Worm (Caenorhabditis elegans): ENCODE measurements around the gene F53G2.3.
A peak's percentile ranks its signal among the peaks of the same experiment; 100 is the strongest.

The F53G2.3 gene

ce11 chrII:2450990-2451389 lies 29.2 kb upstream of the F53G2.3 start:
- no peak for TF ChIP-seq egl-27 (tag; optimal IDR thresholded peaks at IDR 0.05)
- peak; percentile 24 for TF ChIP-seq snpc-4 (tag; optimal IDR thresholded peaks at IDR 0.05)
- peak; percentile 1 for TF ChIP-seq elt-2 (tag; optimal IDR thresholded peaks at IDR 0.05)
- TF ChIP-seq fos-1 (tag; optimal IDR thresholded peaks at IDR 0.05): no peak
- no peak for TF ChIP-seq fkh-10 (GFP tag; optimal IDR thresholded peaks at IDR 0.05)
- TF ChIP-seq eor-1 (tag; optimal IDR thresholded peaks at IDR 0.05): no peak
- TF ChIP-seq skn-1 (tag; optimal IDR thresholded peaks at IDR 0.05): no peak
- peak; percentile 9 for TF ChIP-seq pha-4 (tag; optimal IDR thresholded peaks at IDR 0.05)
- no peak for TF ChIP-seq lin-39 (tag; optimal IDR thresholded peaks at IDR 0.05)
- TF ChIP-seq ceh-9 (tag; optimal IDR thresholded peaks at IDR 0.05): no peak
- TF ChIP-seq hmg-11 (tag; optimal IDR thresholded peaks at IDR 0.05): peak; percentile 28
- no peak for TF ChIP-seq nhr-28 (tag; optimal IDR thresholded peaks at IDR 0.05)
- no peak for TF ChIP-seq unc-39 (tag; optimal IDR thresholded peaks at IDR 0.05)
- no peak for TF ChIP-seq ama-1 (optimal IDR thresholded peaks at IDR 0.05)
- TF ChIP-seq jun-1 (tag; optimal IDR thresholded peaks at IDR 0.05): no peak
- TF ChIP-seq unc-62 (GFP tag; optimal IDR thresholded peaks at IDR 0.05): no peak
- TF ChIP-seq R02D3.7 (tag; optimal IDR thresholded peaks at IDR 0.05): no peak
- no peak for TF ChIP-seq nhr-11 (tag; optimal IDR thresholded peaks at IDR 0.05)
- no peak for TF ChIP-seq egl-5 (tag; optimal IDR thresholded peaks at IDR 0.05)
- TF ChIP-seq elt-3 (tag; optimal IDR thresholded peaks at IDR 0.05): no peak
- TF ChIP-seq elt-1 (tag; optimal IDR thresholded peaks at IDR 0.05): no peak
- peak; percentile 9 for TF ChIP-seq lin-15B (tag; optimal IDR thresholded peaks at IDR 0.05)
- TF ChIP-seq mml-1 (tag; optimal IDR thresholded peaks at IDR 0.05): no peak
- no peak for TF ChIP-seq zag-1 (tag; optimal IDR thresholded peaks at IDR 0.05)
- TF ChIP-seq lsy-12 (tag; optimal IDR thresholded peaks at IDR 0.05): no peak
- TF ChIP-seq aly-2 (tag; optimal IDR thresholded peaks at IDR 0.05): no peak
- TF ChIP-seq nhr-12 (tag; optimal IDR thresholded peaks at IDR 0.05): no peak
- TF ChIP-seq ztf-4 (tag; optimal IDR thresholded peaks at IDR 0.05): no peak
- no peak for TF ChIP-seq fkh-2 (tag; optimal IDR thresholded peaks at IDR 0.05)
- TF ChIP-seq ztf-11 (tag; optimal IDR thresholded peaks at IDR 0.05): no peak
- TF ChIP-seq nhr-77 (tag; optimal IDR thresholded peaks at IDR 0.05): no peak
- no peak for TF ChIP-seq nhr-76 (tag; optimal IDR thresholded peaks at IDR 0.05)
- peak; percentile 26 for TF ChIP-seq nhr-23 (tag; optimal IDR thresholded peaks at IDR 0.05)
- no peak for TF ChIP-seq daf-12 (tag; optimal IDR thresholded peaks at IDR 0.05)
- TF ChIP-seq ceh-16 (tag; optimal IDR thresholded peaks at IDR 0.05): no peak
- TF ChIP-seq nhr-237 (tag; optimal IDR thresholded peaks at IDR 0.05): no peak
- TF ChIP-seq ceh-28 (tag; optimal IDR thresholded peaks at IDR 0.05): peak; percentile 60
- TF ChIP-seq nfya-1 (tag; optimal IDR thresholded peaks at IDR 0.05; ENCODE audit: insufficient read depth): peak; percentile 45
- no peak for TF ChIP-seq ZK546.5 (tag; optimal IDR thresholded peaks at IDR 0.05)
- no peak for TF ChIP-seq nhr-25 (tag; optimal IDR thresholded peaks at IDR 0.05)
- TF ChIP-seq sea-2 (GFP tag; optimal IDR thresholded peaks at IDR 0.05): no peak
- no peak for TF ChIP-seq pqm-1 (tag; optimal IDR thresholded peaks at IDR 0.05)
- TF ChIP-seq nhr-67 (tag; optimal IDR thresholded peaks at IDR 0.05): no peak
- TF ChIP-seq mdl-1 (tag; optimal IDR thresholded peaks at IDR 0.05): no peak
- no peak for TF ChIP-seq tbx-2 (tag; optimal IDR thresholded peaks at IDR 0.05)
- TF ChIP-seq nhr-43 (tag; optimal IDR thresholded peaks at IDR 0.05; ENCODE audit: poor library complexity, severe bottlenecking): no peak
- no peak for TF ChIP-seq ceh-82 (tag; optimal IDR thresholded peaks at IDR 0.05)

- no peak for TF ChIP-seq elt-3 (tag; optimal IDR thresholded peaks at IDR 0.05)
- TF ChIP-seq nhr-11 (tag; optimal IDR thresholded peaks at IDR 0.05): no peak
- TF ChIP-seq ztf-11 (tag; optimal IDR thresholded peaks at IDR 0.05): no peak
- no peak for TF ChIP-seq egl-27 (tag; optimal IDR thresholded peaks at IDR 0.05)
- TF ChIP-seq elt-1 (tag; optimal IDR thresholded peaks at IDR 0.05): no peak
- TF ChIP-seq snpc-4 (tag; optimal IDR thresholded peaks at IDR 0.05): no peak
- no peak for TF ChIP-seq fos-1 (tag; optimal IDR thresholded peaks at IDR 0.05)
- TF ChIP-seq nhr-25 (tag; optimal IDR thresholded peaks at IDR 0.05): no peak
- TF ChIP-seq tbx-2 (tag; optimal IDR thresholded peaks at IDR 0.05): no peak
- no peak for TF ChIP-seq ceh-16 (tag; optimal IDR thresholded peaks at IDR 0.05)
- no peak for TF ChIP-seq unc-62 (GFP tag; optimal IDR thresholded peaks at IDR 0.05)
- peak; percentile 64 for TF ChIP-seq pqm-1 (tag; optimal IDR thresholded peaks at IDR 0.05)
- peak; percentile 7 for TF ChIP-seq ama-1 (optimal IDR thresholded peaks at IDR 0.05)
- TF ChIP-seq nhr-43 (tag; optimal IDR thresholded peaks at IDR 0.05; ENCODE audit: poor library complexity, severe bottlenecking): no peak
- TF ChIP-seq nhr-237 (tag; optimal IDR thresholded peaks at IDR 0.05): no peak
- peak; percentile 58 for TF ChIP-seq elt-2 (tag; optimal IDR thresholded peaks at IDR 0.05)
- no peak for TF ChIP-seq ZK546.5 (tag; optimal IDR thresholded peaks at IDR 0.05)
- no peak for TF ChIP-seq daf-12 (tag; optimal IDR thresholded peaks at IDR 0.05)
- TF ChIP-seq pha-4 (tag; optimal IDR thresholded peaks at IDR 0.05): peak; percentile 50
- no peak for TF ChIP-seq hmg-11 (tag; optimal IDR thresholded peaks at IDR 0.05)
Observed at ce11 chrII:2452492-2452891, 27.7 kb upstream of the F53G2.3 start.
